Fruit fly (Drosophila melanogaster) whole organism, embryonic: ENCODE data around the gene Tis11.

ENCODE experiments used
- Asciz ChIP-seq: fragments of 200-800 bp; sonication (Bioruptor generic); optimal IDR thresholded peaks from 2 replicates; lab custom pipeline; 2017; ENCODE audit warnings: missing biosample characterization, mild to moderate bottlenecking, missing genetic modification characterization, missing genetic modification reagents
- Atf-2 ChIP-seq: fragments of 200-800 bp; sonication (Bioruptor generic); optimal IDR thresholded peaks from 2 replicates; lab custom pipeline; 2016; ENCODE audit warnings: missing biosample characterization, missing genetic modification characterization
- Awh ChIP-seq: fragments of 200-800 bp; sonication (Bioruptor generic); IDR thresholded peaks from 2 replicates; pipeline ENCODE4, ENCODE4 v1.3.6; 2022; ENCODE audit warnings: missing biosample characterization, missing genetic modification characterization
- CG10209 ChIP-seq: fragments of 200-800 bp; sonication (Bioruptor generic); optimal IDR thresholded peaks from 3 replicates; lab custom pipeline; 2017; ENCODE audit warnings: missing biosample characterization, mild to moderate bottlenecking, missing genetic modification characterization, missing genetic modification reagents
- CG1024 ChIP-seq: fragments of 200-800 bp; sonication (Bioruptor generic); IDR thresholded peaks from 2 replicates; pipeline ENCODE4 v1.3.6; 2022; ENCODE audit warnings: missing biosample characterization, missing genetic modification characterization
- CG10274 ChIP-seq: fragments of 200-800 bp; sonication (Bioruptor generic); optimal IDR thresholded peaks from 3 replicates; lab custom pipeline; 2017; ENCODE audit warnings: missing biosample characterization, mild to moderate bottlenecking, missing genetic modification characterization
- CG10462 ChIP-seq: fragments of 200-800 bp; sonication (Bioruptor generic); optimal IDR thresholded peaks from 2 replicates; lab custom pipeline; 2016; ENCODE audit warnings: missing biosample characterization, missing genetic modification characterization
- CG10565 ChIP-seq: fragments of 200-800 bp; sonication (Bioruptor generic); optimal IDR thresholded peaks from 3 replicates; lab custom pipeline; 2016; ENCODE audit warnings: missing biosample characterization, mild to moderate bottlenecking, missing genetic modification characterization
- CG11085 ChIP-seq: fragments of 200-800 bp; sonication (Bioruptor generic); IDR thresholded peaks from 2 replicates; pipeline ENCODE4 v1.3.6; 2022; ENCODE audit warnings: missing biosample characterization, missing genetic modification characterization
- CG14014 ChIP-seq: fragments of 200-800 bp; sonication (Bioruptor generic); IDR thresholded peaks from 2 replicates; pipeline ENCODE4 v1.3.6; 2022; ENCODE audit warnings: missing biosample characterization, missing genetic modification characterization
- CG17186 ChIP-seq: fragments of 200-800 bp; sonication (Bioruptor generic); optimal IDR thresholded peaks from 3 replicates; lab custom pipeline; 2017; ENCODE audit warnings: missing biosample characterization, missing genetic modification reagents, missing genetic modification characterization
- CG17385 ChIP-seq: fragments of 200-800 bp; sonication (Bioruptor generic); optimal IDR thresholded peaks from 3 replicates; lab custom pipeline; 2018; ENCODE audit warnings: missing biosample characterization, mild to moderate bottlenecking, missing genetic modification characterization
- CG3163 ChIP-seq: fragments of 200-800 bp; sonication (Bioruptor generic); optimal IDR thresholded peaks from 3 replicates; lab custom pipeline; 2016; ENCODE audit warnings: missing biosample characterization, missing genetic modification characterization
- CG32767 ChIP-seq: fragments of 200-800 bp; sonication (Bioruptor generic); IDR thresholded peaks from 2 replicates; pipeline ENCODE4 v1.3.6; 2022; ENCODE audit warnings: missing biosample characterization, missing genetic modification characterization
- CG3407 ChIP-seq: fragments of 200-800 bp; sonication (Bioruptor generic); optimal IDR thresholded peaks from 2 replicates; lab custom pipeline; 2018; ENCODE audit warnings: missing biosample characterization, mild to moderate bottlenecking, missing genetic modification characterization
- CG34224 ChIP-seq: fragments of 200-800 bp; sonication (Bioruptor generic); IDR thresholded peaks from 3 replicates; pipeline ENCODE4 v1.3.6; 2022; ENCODE audit warnings: missing biosample characterization, missing genetic modification characterization; ENCODE audit not compliant: partially characterized antibody
- CG4854 ChIP-seq: fragments of 200-800 bp; sonication (Bioruptor generic); optimal IDR thresholded peaks from 2 replicates; lab custom pipeline; 2016; ENCODE audit warnings: missing biosample characterization, missing genetic modification characterization, inconsistent platforms
- CG6175 ChIP-seq: fragments of 200-800 bp; sonication (Bioruptor generic); IDR thresholded peaks from 3 replicates; pipeline ENCODE4 v1.3.6; 2022; ENCODE audit warnings: missing biosample characterization, missing genetic modification characterization
- CG6854 ChIP-seq: fragments of 200-800 bp; sonication (Bioruptor generic); optimal IDR thresholded peaks from 3 replicates; lab custom pipeline; 2017; ENCODE audit warnings: missing biosample characterization, mild to moderate bottlenecking, missing genetic modification characterization
- CG7357 ChIP-seq: fragments of 200-800 bp; sonication (Bioruptor generic); IDR thresholded peaks from 3 replicates; pipeline ENCODE4 v1.3.6; 2022; ENCODE audit warnings: missing biosample characterization, missing genetic modification characterization
- CG8388 ChIP-seq: fragments of 200-800 bp; sonication (Bioruptor generic); optimal IDR thresholded peaks from 2 replicates; lab custom pipeline; 2019; ENCODE audit warnings: missing biosample characterization, mild to moderate bottlenecking, missing genetic modification characterization, moderate library complexity
- Dek ChIP-seq: fragments of 200-800 bp; sonication (Bioruptor generic); optimal IDR thresholded peaks from 3 replicates; lab custom pipeline; 2019; ENCODE audit warnings: missing biosample characterization, mild to moderate bottlenecking, missing genetic modification characterization, moderate library complexity
- Dfd ChIP-seq, 2 experiments: fragments of >200 bp; optimal IDR thresholded peaks; 2 replicates each; lab custom pipeline; 2017; ENCODE audit warnings: missing biosample characterization in 2 of 2, missing genetic modification characterization in 2 of 2
- HLH4C ChIP-seq: fragments of 200-800 bp; sonication (Bioruptor generic); IDR thresholded peaks from 3 replicates; pipeline ENCODE4 v1.3.6; 2022; ENCODE audit warnings: missing biosample characterization, missing genetic modification characterization; ENCODE audit not compliant: partially characterized antibody
- HLHmδ ChIP-seq: fragments of 200-800 bp; sonication (Bioruptor generic); optimal IDR thresholded peaks from 2 replicates; lab custom pipeline; 2018; ENCODE audit warnings: missing biosample characterization, mild to moderate bottlenecking, missing genetic modification characterization, moderate library complexity
- Hand ChIP-seq: fragments of 200-800 bp; sonication (Bioruptor generic); optimal IDR thresholded peaks from 2 replicates; lab custom pipeline; 2017; ENCODE audit warnings: mild to moderate bottlenecking, missing biosample characterization, missing genetic modification reagents, missing genetic modification characterization
- HmgD ChIP-seq: fragments of 200-800 bp; sonication (Bioruptor generic); optimal IDR thresholded peaks from 3 replicates; lab custom pipeline; 2016; ENCODE audit warnings: missing biosample characterization, missing genetic modification characterization
- Hr3 ChIP-seq: fragments of 200-800 bp; sonication (Bioruptor generic); optimal IDR thresholded peaks from 3 replicates; lab custom pipeline; 2016; ENCODE audit warnings: missing biosample characterization, missing genetic modification characterization
- Hr51 ChIP-seq, 2 experiments: fragments of 200-800 bp; sonication (Bioruptor generic); optimal IDR thresholded peaks; 2 replicates in 1 of 2; 3 replicates in 1 of 2; lab custom pipeline; 2016 to 2018; ENCODE audit warnings: missing biosample characterization in 2 of 2, missing genetic modification characterization in 2 of 2, mild to moderate bottlenecking in 1 of 2, moderate library complexity in 1 of 2
- Jarid2 ChIP-seq: fragments of 200-800 bp; sonication (Bioruptor generic); optimal IDR thresholded peaks from 3 replicates; lab custom pipeline; 2017; ENCODE audit warnings: mild to moderate bottlenecking, missing biosample characterization, missing genetic modification reagents, missing genetic modification characterization
- NfI ChIP-seq: fragments of 200-800 bp; sonication (Bioruptor generic); optimal IDR thresholded peaks from 3 replicates; lab custom pipeline; 2018; ENCODE audit warnings: missing biosample characterization, mild to moderate bottlenecking, missing genetic modification characterization, moderate library complexity
- Ravus ChIP-seq: fragments of 200-800 bp; sonication (Bioruptor generic); IDR thresholded peaks from 2 replicates; pipeline ENCODE4 v1.3.6; 2022; ENCODE audit warnings: missing biosample characterization, missing genetic modification characterization
- Rfx ChIP-seq: fragments of 200-800 bp; sonication (Bioruptor generic); IDR thresholded peaks from 2 replicates; pipeline ENCODE4 v1.3.6; 2022; ENCODE audit warnings: missing biosample characterization, missing genetic modification characterization
- Six4 ChIP-seq: fragments of 200-800 bp; sonication (Bioruptor generic); optimal IDR thresholded peaks from 2 replicates; lab custom pipeline; 2016; ENCODE audit warnings: missing biosample characterization, missing genetic modification characterization
- amos ChIP-seq: fragments of 200-800 bp; sonication (Bioruptor generic); IDR thresholded peaks from 2 replicates; pipeline ENCODE4 v1.3.6; 2022; ENCODE audit warnings: missing biosample characterization, missing genetic modification characterization; ENCODE audit not compliant: partially characterized antibody
- cg ChIP-seq: fragments of 200-800 bp; sonication (Bioruptor generic); optimal IDR thresholded peaks from 3 replicates; lab custom pipeline; 2019; ENCODE audit warnings: missing biosample characterization, mild to moderate bottlenecking, missing genetic modification characterization, moderate library complexity
- crol ChIP-seq: fragments of 200-800 bp; sonication (Bioruptor generic); IDR thresholded peaks from 2 replicates; pipeline ENCODE4 v1.3.6; 2022; ENCODE audit warnings: missing biosample characterization, missing genetic modification characterization
- crp ChIP-seq, 2 experiments: fragments of 200-800 bp; sonication (Bioruptor generic); optimal IDR thresholded peaks; 2 replicates in 1 of 2; 3 replicates in 1 of 2; lab custom pipeline; 2017; ENCODE audit warnings: missing biosample characterization in 2 of 2, missing genetic modification characterization in 2 of 2, mild to moderate bottlenecking in 1 of 2, moderate library complexity in 1 of 2
- grau ChIP-seq: fragments of 200-800 bp; optimal IDR thresholded peaks from 3 replicates; lab custom pipeline; 2019; ENCODE audit warnings: missing biosample characterization, mild to moderate bottlenecking, missing genetic modification characterization, moderate library complexity
- hth ChIP-seq: fragments of >200 bp; optimal IDR thresholded peaks from 2 replicates; lab custom pipeline; 2017; ENCODE audit warnings: inconsistent platforms
- lov ChIP-seq, 2 experiments: fragments of 200-800 bp in 1 of 2; fragments of >200 bp in 1 of 2; sonication (Bioruptor generic) in 1 of 2; IDR thresholded peaks in 1 of 2; optimal IDR thresholded peaks in 1 of 2; 2 replicates in 1 of 2; 3 replicates in 1 of 2; pipeline versions ENCODE4 v1.3.6 to Lab custom; 2017 to 2022; ENCODE audit warnings: missing biosample characterization in 1 of 2, missing genetic modification characterization in 1 of 2
- mam ChIP-seq: fragments of 200-800 bp; sonication (Bioruptor generic); optimal IDR thresholded peaks from 3 replicates; lab custom pipeline; 2016; ENCODE audit warnings: missing biosample characterization, missing genetic modification characterization
- org-1 ChIP-seq: fragments of 200-800 bp; sonication (Bioruptor generic); optimal IDR thresholded peaks from 2 replicates; lab custom pipeline; 2017; ENCODE audit warnings: missing biosample characterization, missing genetic modification characterization
- rib ChIP-seq: fragments of 200-800 bp; sonication (Bioruptor generic); IDR thresholded peaks from 2 replicates; pipeline ENCODE4 v1.3.6; 2022; ENCODE audit warnings: missing biosample characterization, missing genetic modification characterization
- slbo ChIP-seq: fragments of 200-800 bp; sonication (Bioruptor generic); IDR thresholded peaks from 2 replicates; pipeline ENCODE4 v1.3.6; 2022; ENCODE audit warnings: missing biosample characterization, missing genetic modification characterization
- sob ChIP-seq: fragments of 200-800 bp; sonication (Bioruptor generic); IDR thresholded peaks from 2 replicates; pipeline ENCODE4 v1.3.6; 2022; ENCODE audit warnings: missing biosample characterization, missing genetic modification characterization
- sr ChIP-seq: fragments of 200-800 bp; sonication (Bioruptor generic); IDR thresholded peaks from 3 replicates; pipeline ENCODE4 v1.3.6; 2022; ENCODE audit warnings: missing biosample characterization, missing genetic modification characterization
- stc ChIP-seq: fragments of 200-800 bp; sonication (Bioruptor generic); IDR thresholded peaks from 2 replicates; pipeline ENCODE4 v1.3.6; 2022; ENCODE audit warnings: missing biosample characterization, missing genetic modification characterization
- trem ChIP-seq: fragments of 200-800 bp; optimal IDR thresholded peaks from 3 replicates; lab custom pipeline; 2019; ENCODE audit warnings: missing biosample characterization, mild to moderate bottlenecking, missing genetic modification characterization, moderate library complexity

Tis11 gene

DNA sequence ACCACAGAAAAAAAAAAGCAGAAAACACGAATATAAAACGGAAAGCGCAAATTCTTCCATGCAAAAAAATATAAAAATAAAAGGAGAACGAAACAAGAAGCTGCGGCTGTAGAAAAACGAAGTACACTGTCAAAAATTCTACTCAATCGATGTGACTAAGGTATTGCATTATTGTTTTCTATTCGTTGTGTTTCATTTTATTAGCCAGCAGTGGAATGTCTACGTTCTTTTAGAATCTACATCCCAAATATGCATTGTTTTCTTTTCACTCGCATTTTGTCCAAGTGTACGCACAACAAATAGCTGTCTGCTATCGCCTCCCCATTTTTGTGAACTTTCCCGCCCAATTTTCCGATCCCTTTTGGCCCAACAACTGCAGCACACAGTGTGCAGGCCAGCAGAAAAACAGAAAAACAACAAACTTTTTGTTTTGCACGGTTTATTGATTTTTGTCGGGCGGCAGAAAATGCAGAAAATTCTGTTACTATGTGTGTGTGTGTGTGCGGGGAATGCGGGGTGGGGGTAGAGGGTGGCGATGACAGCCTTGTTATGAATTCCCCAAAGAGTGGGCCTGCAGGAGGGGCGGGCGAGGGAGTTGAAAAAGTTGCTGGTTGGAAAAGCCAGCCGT lies 60.1 kb downstream of the Tis11 start (continued):
- TF ChIP-seq CG32767, result no peak
- 0 out of 2 replicates have a peak, but pooled peaks have one; percentile 7 for TF ChIP-seq crol (GFP tag; lab: Robert Waterston, UW)
- TF ChIP-seq CG10274 (GFP tag; lab: Kevin White, UChicago), result peak; percentile 43
- peak; percentile 77 for TF ChIP-seq mam
- TF ChIP-seq trem (tag; lab: Kevin White, UChicago), result peak; percentile 1
- peak; percentile 52; the same call in 1 of the 2 replicates for TF ChIP-seq sob (GFP tag; lab: Robert Waterston, UW)
- no peak for TF ChIP-seq Awh
- peak; percentile 9 for TF ChIP-seq CG17186 (GFP tag; lab: Kevin White, UChicago)
- TF ChIP-seq CG17385 (GFP tag; lab: Kevin White, UChicago), result peak; percentile 41
- no peak for TF ChIP-seq CG34224
- TF ChIP-seq HLHmδ (GFP tag; lab: Kevin White, UChicago), result no peak
- TF ChIP-seq CG6175, result 0 out of 3 replicates have a peak, but pooled peaks have one; percentile 59
- TF ChIP-seq Hr3, result peak; percentile 68
- peak; percentile 42 for TF ChIP-seq CG3163 (GFP tag; lab: Kevin White, UChicago)
- TF ChIP-seq Dfd (GFP tag; optimal IDR thresholded peaks at IDR 0.05; lab: Kevin White, UChicago), result no peak
- peak; percentile 37 for TF ChIP-seq CG6854 (GFP tag; lab: Kevin White, UChicago)
- no peak for TF ChIP-seq HLH4C
- TF ChIP-seq Six4 (GFP tag; lab: Kevin White, UChicago), result peak; percentile 72
- TF ChIP-seq Asciz (GFP tag; lab: Kevin White, UChicago), result peak; percentile 40
- TF ChIP-seq CG14014 (GFP tag; lab: Robert Waterston, UW), result peak; percentile 69
- peak in 1 of 2 experiments; percentile 3 for TF ChIP-seq crp (GFP tag; optimal IDR thresholded peaks at IDR 0.05; lab: Kevin White, UChicago)
- peak; percentile 24 for TF ChIP-seq CG3407 (GFP tag; lab: Kevin White, UChicago)
- TF ChIP-seq org-1 (GFP tag; lab: Kevin White, UChicago), result peak; percentile 69
- peak; percentile 52 for TF ChIP-seq Dek
- peak; percentile 58 for TF ChIP-seq Hand (GFP tag; lab: Kevin White, UChicago)
- peak; percentile 81 for TF ChIP-seq slbo
- peak; percentile 64 for TF ChIP-seq CG4854
- TF ChIP-seq amos (GFP tag; lab: Robert Waterston, UW), result no peak
- TF ChIP-seq Jarid2 (GFP tag; lab: Kevin White, UChicago), result peak; percentile 27
- TF ChIP-seq Hr51 (GFP tag; optimal IDR thresholded peaks at IDR 0.05; lab: Kevin White, UChicago), result peak; percentile 32 to 69
- no peak for TF ChIP-seq cg (GFP tag; lab: Kevin White, UChicago)
- TF ChIP-seq hth, result no peak
- TF ChIP-seq CG1024 (GFP tag; lab: Robert Waterston, UW), result peak; percentile 36; the same call in 1 of the 2 replicates
- no peak for TF ChIP-seq Ravus (GFP tag; lab: Robert Waterston, UW)
- peak; percentile 69 for TF ChIP-seq Atf-2 (GFP tag; lab: Kevin White, UChicago)
- peak; percentile 67 for TF ChIP-seq NfI (GFP tag; lab: Kevin White, UChicago)
- TF ChIP-seq HmgD, result no peak
- TF ChIP-seq CG10209, result peak; percentile 69
- TF ChIP-seq CG8388 (GFP tag; lab: Kevin White, UChicago), result peak; percentile 55
- peak; percentile 43; the same call in 1 of the 2 replicates for TF ChIP-seq stc (GFP tag; lab: Robert Waterston, UW)
- TF ChIP-seq CG7357 (GFP tag; lab: Robert Waterston, UW), result peak; percentile 55; the same call in 1 of the 3 replicates
- no peak for TF ChIP-seq rib (GFP tag; lab: Robert Waterston, UW)
- no peak for TF ChIP-seq lov (optimal IDR thresholded peaks at IDR 0.05; lab: Kevin White, UChicago)
- no peak for TF ChIP-seq lov (GFP tag; IDR thresholded peaks at IDR 0.05; lab: Robert Waterston, UW)
- peak; percentile 51 for TF ChIP-seq CG10462 (GFP tag; lab: Kevin White, UChicago)
- no peak for TF ChIP-seq sr
- TF ChIP-seq CG11085 (GFP tag; lab: Robert Waterston, UW), result peak; percentile 51; the same call in 1 of the 2 replicates
- peak; percentile 42; the same call in 1 of the 2 replicates for TF ChIP-seq Rfx (GFP tag; lab: Robert Waterston, UW)
- peak; percentile 69 for TF ChIP-seq grau (tag; lab: Kevin White, UChicago)
- TF ChIP-seq CG10565 (GFP tag; lab: Kevin White, UChicago), result peak; percentile 37
